Fruit fly (Drosophila melanogaster) whole organism, wandering third instar larva: Measurements from ENCODE around the gene Spn75F.

Experiments used
- Abd-B ChIP-seq: fragments of >200 bp; optimal IDR thresholded peaks from 2 replicates; lab custom pipeline; 2017; ENCODE audit warnings: missing biosample characterization, missing genetic modification characterization
- CG32264 ChIP-seq: fragments of 200-800 bp; sonication (Bioruptor generic); optimal IDR thresholded peaks from 2 replicates; lab custom pipeline; 2016; ENCODE audit warnings: missing biosample characterization, missing genetic modification characterization
- CG9705 ChIP-seq: fragments of 200-800 bp; sonication (Bioruptor generic); optimal IDR thresholded peaks from 2 replicates; lab custom pipeline; 2018; ENCODE audit warnings: missing biosample characterization, mild to moderate bottlenecking, missing genetic modification characterization
- CrebA ChIP-seq: fragments of 200-800 bp; sonication (Bioruptor generic); optimal IDR thresholded peaks from 2 replicates; lab custom pipeline; 2016; ENCODE audit warnings: missing biosample characterization, mild to moderate bottlenecking, missing genetic modification characterization, borderline replicate concordance
- Dfd ChIP-seq: fragments of >200 bp; optimal IDR thresholded peaks from 2 replicates; lab custom pipeline; 2017; ENCODE audit warnings: missing biosample characterization, missing genetic modification characterization
- Dif ChIP-seq: fragments of 200-275, 200-300 bp; sonication (Bioruptor generic); optimal IDR thresholded peaks from 2 replicates; lab custom pipeline; 2018; ENCODE audit warnings: missing biosample characterization, missing genetic modification characterization; ENCODE audit not compliant: partially characterized antibody
- GATAd ChIP-seq: sonication (Bioruptor generic); optimal IDR thresholded peaks from 2 replicates; lab custom pipeline; 2016; ENCODE audit warnings: missing biosample characterization, missing genetic modification characterization
- HLH106 ChIP-seq: fragments of 200-800 bp; optimal IDR thresholded peaks from 3 replicates; lab custom pipeline; 2019; ENCODE audit warnings: missing biosample characterization, mild to moderate bottlenecking, missing genetic modification characterization, moderate library complexity
- Hnf4 ChIP-seq: fragments of 200-800 bp; sonication (Bioruptor generic); optimal IDR thresholded peaks from 2 replicates; lab custom pipeline; 2016; ENCODE audit warnings: missing biosample characterization, mild to moderate bottlenecking, missing genetic modification characterization
- Hr83 ChIP-seq: fragments of 200-300 bp; sonication (Bioruptor generic); optimal IDR thresholded peaks from 2 replicates; lab custom pipeline; 2016; ENCODE audit warnings: missing biosample characterization, mild to moderate bottlenecking, missing genetic modification characterization, moderate library complexity; ENCODE audit not compliant: poor library complexity, severe bottlenecking
- Jra ChIP-seq: sonication (Bioruptor generic); optimal IDR thresholded peaks from 2 replicates; lab custom pipeline; 2016; ENCODE audit warnings: missing biosample characterization, missing genetic modification characterization
- Mio ChIP-seq: sonication (Bioruptor generic); optimal IDR thresholded peaks from 2 replicates; lab custom pipeline; 2016; ENCODE audit warnings: missing biosample characterization, missing genetic modification characterization
- Myc ChIP-seq: fragments of >200 bp; optimal IDR thresholded peaks from 2 replicates; lab custom pipeline; 2017
- N ChIP-seq: fragments of >200 bp; optimal IDR thresholded peaks from 2 replicates; lab custom pipeline; 2018; ENCODE audit warnings: missing biosample characterization, missing external identifiers, missing genetic modification characterization
- OdsH ChIP-seq: fragments of 200-800 bp; sonication (Bioruptor generic); optimal IDR thresholded peaks from 2 replicates; lab custom pipeline; 2016; ENCODE audit warnings: missing biosample characterization, mild to moderate bottlenecking, missing genetic modification characterization
- Rel ChIP-seq, 2 experiments: fragments of 200-800 bp; sonication (Bioruptor generic) in 1 of 2; optimal IDR thresholded peaks; 2 replicates in 1 of 2; 3 replicates in 1 of 2; lab custom pipeline; 2016 to 2019; ENCODE audit warnings: mild to moderate bottlenecking in 2 of 2, missing biosample characterization in 2 of 2, missing genetic modification characterization in 2 of 2, moderate library complexity in 1 of 2
- Sp1 ChIP-seq: fragments of 200-800 bp; sonication (Bioruptor generic); optimal IDR thresholded peaks from 3 replicates; lab custom pipeline; 2019; ENCODE audit warnings: missing biosample characterization, mild to moderate bottlenecking, missing genetic modification characterization, moderate library complexity
- Vsx2 ChIP-seq: fragments of 200-300, 225-300 bp; sonication (Bioruptor generic); optimal IDR thresholded peaks from 2 replicates; lab custom pipeline; 2018; ENCODE audit warnings: missing biosample characterization, missing genetic modification characterization; ENCODE audit not compliant: partially characterized antibody
- br ChIP-seq: fragments of 200-800 bp; sonication (Bioruptor generic); optimal IDR thresholded peaks from 2 replicates; lab custom pipeline; 2016; ENCODE audit warnings: missing biosample characterization, missing genetic modification characterization
- brk ChIP-seq: fragments of 200-800 bp; sonication (Bioruptor generic); optimal IDR thresholded peaks from 2 replicates; lab custom pipeline; 2016; ENCODE audit warnings: missing biosample characterization, mild to moderate bottlenecking, missing genetic modification characterization
- dl ChIP-seq, 2 experiments: fragments of 175-275, 200-275 bp in 1 of 2; fragments of 200-275 bp in 1 of 2; sonication (Bioruptor generic); optimal IDR thresholded peaks; lab custom pipeline; 2018; ENCODE audit warnings: mild to moderate bottlenecking in 2 of 2, missing biosample characterization in 2 of 2, missing genetic modification characterization in 2 of 2, moderate library complexity in 2 of 2; ENCODE audit not compliant: partially characterized antibody in 2 of 2, insufficient read depth in 1 of 2
- dmrt93B ChIP-seq: fragments of 200-800 bp; sonication (Bioruptor generic); optimal IDR thresholded peaks from 2 replicates; lab custom pipeline; 2018; ENCODE audit warnings: missing biosample characterization, mild to moderate bottlenecking, missing genetic modification characterization
- dsf ChIP-seq: sonication (Bioruptor generic); optimal IDR thresholded peaks from 2 replicates; lab custom pipeline; 2016; ENCODE audit warnings: missing biosample characterization, missing genetic modification characterization, borderline replicate concordance
- ey ChIP-seq: fragments of 200-800 bp; sonication (Bioruptor generic); optimal IDR thresholded peaks from 2 replicates; lab custom pipeline; 2016; ENCODE audit warnings: missing biosample characterization, missing genetic modification characterization
- foxo ChIP-seq, 2 experiments: fragments of 200-800 bp; sonication (Bioruptor generic); optimal IDR thresholded peaks; 2 replicates in 1 of 2; 3 replicates in 1 of 2; lab custom pipeline; 2016 to 2017; ENCODE audit warnings: missing biosample characterization in 2 of 2, missing genetic modification characterization in 2 of 2
- fru ChIP-seq: fragments of 200-800 bp; sonication (Bioruptor generic); optimal IDR thresholded peaks from 3 replicates; lab custom pipeline; 2016; ENCODE audit warnings: missing biosample characterization, mild to moderate bottlenecking, missing genetic modification characterization
- h ChIP-seq: fragments of 200-800 bp; sonication (Bioruptor generic); optimal IDR thresholded peaks from 3 replicates; lab custom pipeline; 2016; ENCODE audit warnings: missing biosample characterization, mild to moderate bottlenecking, missing genetic modification characterization
- jim ChIP-seq: fragments of 175-275, 200-325 bp; sonication (Bioruptor generic); optimal IDR thresholded peaks from 2 replicates; lab custom pipeline; 2016; ENCODE audit warnings: missing biosample characterization, mild to moderate bottlenecking, missing genetic modification characterization
- lola ChIP-seq: fragments of >200 bp; optimal IDR thresholded peaks from 2 replicates; lab custom pipeline; 2017; ENCODE audit warnings: missing biosample characterization, missing genetic modification characterization
- pan ChIP-seq: fragments of >200 bp; optimal IDR thresholded peaks from 2 replicates; lab custom pipeline; 2017
- psq ChIP-seq: fragments of 200-800 bp; sonication (Bioruptor generic); optimal IDR thresholded peaks from 3 replicates; lab custom pipeline; 2017; ENCODE audit warnings: missing biosample characterization, mild to moderate bottlenecking, missing genetic modification characterization, moderate library complexity
- rgr ChIP-seq: fragments of 200-800 bp; sonication (Bioruptor generic); optimal IDR thresholded peaks from 3 replicates; lab custom pipeline; 2016; ENCODE audit warnings: missing biosample characterization, mild to moderate bottlenecking, missing genetic modification characterization
- sage ChIP-seq: fragments of 200-800 bp; sonication (Bioruptor generic); optimal IDR thresholded peaks from 2 replicates; lab custom pipeline; 2016; ENCODE audit warnings: missing biosample characterization, mild to moderate bottlenecking, missing genetic modification characterization
- sv ChIP-seq: fragments of 200-800 bp; sonication (Bioruptor generic); optimal IDR thresholded peaks from 3 replicates; lab custom pipeline; 2016; ENCODE audit warnings: missing biosample characterization, missing genetic modification characterization
- tai ChIP-seq: sonication (Bioruptor generic); optimal IDR thresholded peaks from 2 replicates; lab custom pipeline; 2016; ENCODE audit warnings: missing biosample characterization, missing genetic modification characterization
- usp ChIP-seq: fragments of >200 bp; optimal IDR thresholded peaks from 2 replicates; lab custom pipeline; 2017; ENCODE audit warnings: missing biosample characterization, missing genetic modification characterization
- woc ChIP-seq: sonication (Bioruptor generic); optimal IDR thresholded peaks from 2 replicates; lab custom pipeline; 2016; ENCODE audit warnings: missing biosample characterization, mild to moderate bottlenecking, missing genetic modification characterization

The Spn75F gene

dm6 chr3L:19168717-19169436 lies 39.4 kb upstream of the Spn75F start:
- TF ChIP-seq Rel (GFP tag; optimal IDR thresholded peaks at IDR 0.05; lab: Kevin White, UChicago) (no peak), Rel (tag; optimal IDR thresholded peaks at IDR 0.05; lab: Kevin White, UChicago) (peak; percentile 86), h (peak; percentile 53), Hr83 (GFP tag; lab: Kevin White, UChicago) (peak; percentile 23), sv (no peak)

- TF ChIP-seq dl (GFP tag; optimal IDR thresholded peaks at IDR 0.05; lab: Kevin White, UChicago; ENCODE audit: insufficient read depth in 1 of 2, partially characterized antibody in 2 of 2) (no peak), br (GFP tag; lab: Kevin White, UChicago) (peak; percentile 13), fru (GFP tag; lab: Kevin White, UChicago) (peak; percentile 71), tai (GFP tag; lab: Kevin White, UChicago) (no peak), brk (GFP tag; lab: Kevin White, UChicago) (peak; percentile 70), sv (no peak), Hr83 (GFP tag; lab: Kevin White, UChicago) (no peak), Vsx2 (GFP tag; lab: Kevin White, UChicago) (peak; percentile 26), Sp1 (GFP tag; lab: Kevin White, UChicago) (peak; percentile 80), woc (GFP tag; lab: Kevin White, UChicago) (peak; percentile 34), rgr (GFP tag; lab: Kevin White, UChicago) (peak; percentile 63), dmrt93B (peak; percentile 72), psq (peak; percentile 84), jim (GFP tag; lab: Kevin White, UChicago) (no peak), Abd-B (no peak), OdsH (GFP tag; lab: Kevin White, UChicago) (peak; percentile 66), pan (no peak), Dif (GFP tag; lab: Kevin White, UChicago) (no peak), Mio (GFP tag; lab: Kevin White, UChicago) (no peak), lola (GFP tag; lab: Kevin White, UChicago) (no peak), h (peak; percentile 62), CG9705 (GFP tag; lab: Kevin White, UChicago) (no peak), ey (peak; percentile 20), Hnf4 (no peak), usp (GFP tag; lab: Kevin White, UChicago) (no peak), dsf (GFP tag; lab: Kevin White, UChicago) (no peak), Myc (lab: Kevin White, UChicago) (no peak), foxo (GFP tag; optimal IDR thresholded peaks at IDR 0.05; lab: Kevin White, UChicago) (peak in 1 of 2 experiments; percentile 82), HLH106 (tag; lab: Kevin White, UChicago) (peak; percentile 77)
Measured at dm6 chr3L:19167668-19168354, 38.3 kb upstream of the Spn75F start.

- TF ChIP-seq Mio (GFP tag; lab: Kevin White, UChicago) (no peak), dmrt93B (peak; percentile 58), psq (peak; percentile 78), dsf (GFP tag; lab: Kevin White, UChicago) (peak; percentile 7), Vsx2 (GFP tag; lab: Kevin White, UChicago) (no peak), Hnf4 (peak; percentile 70), Dfd (GFP tag; lab: Kevin White, UChicago) (no peak), lola (GFP tag; lab: Kevin White, UChicago) (no peak), N (no peak), tai (GFP tag; lab: Kevin White, UChicago) (peak; percentile 73), Sp1 (GFP tag; lab: Kevin White, UChicago) (peak; percentile 79), ey (peak; percentile 78), OdsH (GFP tag; lab: Kevin White, UChicago) (peak; percentile 83), fru (GFP tag; lab: Kevin White, UChicago) (peak; percentile 84), Jra (GFP tag; lab: Kevin White, UChicago) (peak; percentile 40), usp (GFP tag; lab: Kevin White, UChicago) (no peak), Hr83 (GFP tag; lab: Kevin White, UChicago) (no peak), rgr (GFP tag; lab: Kevin White, UChicago) (peak; percentile 85), sage (GFP tag; lab: Kevin White, UChicago) (peak; percentile 66), Dif (GFP tag; lab: Kevin White, UChicago) (no peak), h (peak; percentile 88), brk (GFP tag; lab: Kevin White, UChicago) (peak; percentile 58), HLH106 (tag; lab: Kevin White, UChicago) (peak; percentile 78), GATAd (GFP tag; lab: Kevin White, UChicago) (no peak), Rel (GFP tag; optimal IDR thresholded peaks at IDR 0.05; lab: Kevin White, UChicago) (peak; percentile 76), Rel (tag; optimal IDR thresholded peaks at IDR 0.05; lab: Kevin White, UChicago) (peak; percentile 29), CrebA (GFP tag; lab: Kevin White, UChicago) (peak; percentile 43), pan (no peak), CG32264 (GFP tag; lab: Kevin White, UChicago) (peak; percentile 17), Myc (lab: Kevin White, UChicago) (no peak), woc (GFP tag; lab: Kevin White, UChicago) (peak; percentile 76), foxo (GFP tag; optimal IDR thresholded peaks at IDR 0.05; lab: Kevin White, UChicago) (peak in 1 of 2 experiments; percentile 85), dl (GFP tag; optimal IDR thresholded peaks at IDR 0.05; lab: Kevin White, UChicago; ENCODE audit: insufficient read depth in 1 of 2, partially characterized antibody in 2 of 2) (no peak), br (GFP tag; lab: Kevin White, UChicago) (peak; percentile 82)
Measured at dm6 chr3L:19166298-19166937, 37.0 kb upstream of the Spn75F start.
